Fruit fly (Drosophila melanogaster): Measurements from ENCODE around the gene Dhc64C.

DNA sequence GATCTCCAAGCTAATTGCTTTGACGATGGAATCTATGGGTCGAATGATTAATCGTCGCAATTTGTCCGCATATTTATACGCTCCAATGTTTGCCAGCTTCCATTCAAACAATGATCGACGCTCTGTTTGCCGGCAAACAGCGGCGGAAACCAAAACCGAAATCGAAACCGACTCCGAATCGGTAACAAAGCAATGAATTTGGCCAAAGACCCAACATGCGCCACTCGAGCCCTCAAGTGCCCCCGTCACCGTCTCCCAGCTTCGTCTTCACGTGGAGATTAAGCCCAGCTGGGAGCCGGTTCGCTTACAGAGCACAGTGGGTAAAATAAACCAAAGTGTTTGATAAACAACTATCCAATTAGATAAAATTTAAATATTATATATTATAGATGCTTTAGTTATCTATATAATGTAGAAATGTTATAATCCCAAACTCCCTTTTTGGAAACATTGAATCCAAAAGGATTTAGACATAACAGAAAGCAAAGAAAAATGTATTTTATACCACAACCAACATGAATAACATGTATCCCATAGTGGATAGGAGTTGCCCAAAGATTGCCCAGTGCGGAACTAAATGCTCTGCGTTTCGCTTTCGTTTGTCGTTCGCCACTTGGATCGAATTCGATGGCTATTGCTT is 27.0 kb upstream of the Dhc64C start, which contains the start of gene CG32237:
- TF ChIP-seq Sox15 (GFP tag; optimal IDR thresholded peaks at IDR 0.05) (no peak), CG11762 (GFP tag; optimal IDR thresholded peaks at IDR 0.05; ENCODE audit: insufficient read depth) (no peak), CG6854 (GFP tag; optimal IDR thresholded peaks at IDR 0.05) (no peak), Hr39 (GFP tag; optimal IDR thresholded peaks at IDR 0.05) (no peak), svp (GFP tag) (no peak), CG10631 (GFP tag; optimal IDR thresholded peaks at IDR 0.05) (no peak), CG31627 (GFP tag; optimal IDR thresholded peaks at IDR 0.05) (no peak), acj6 (GFP tag; optimal IDR thresholded peaks at IDR 0.05) (no peak), Sox102F (GFP tag; optimal IDR thresholded peaks at IDR 0.05) (no peak), Hr38 (GFP tag; optimal IDR thresholded peaks at IDR 0.05) (no peak)

Measured in whole organism, prepupa.